Worm (Caenorhabditis elegans) whole organism, early embryonic: ENCODE measurements around the gene bcl-11.

Experiments
- B0310.2 ChIP-seq: sonication (generic microtip); optimal IDR thresholded peaks from 2 replicates; lab custom pipeline; 2016; ENCODE audit warnings: mild to moderate bottlenecking, missing genetic modification characterization, missing compliant biosample characterization
- F13C5.2 ChIP-seq: sonication (generic microtip); optimal IDR thresholded peaks from 2 replicates; lab custom pipeline; 2017; ENCODE audit warnings: mild to moderate bottlenecking, missing genetic modification characterization, inconsistent platforms, missing compliant biosample characterization
- ama-1 ChIP-seq: fragments of 150-350 bp; optimal IDR thresholded peaks from 2 replicates; lab custom pipeline; 2014
- ceh-13 ChIP-seq: fragments of 200-800 bp; sonication (Bioruptor generic); optimal IDR thresholded peaks from 2 replicates; lab custom pipeline; 2018; ENCODE audit warnings: mild to moderate bottlenecking, missing genetic modification characterization, missing compliant biosample characterization
- ceh-36 ChIP-seq: sonication (generic microtip); optimal IDR thresholded peaks from 2 replicates; lab custom pipeline; 2016; ENCODE audit warnings: missing genetic modification characterization, inconsistent platforms, missing compliant biosample characterization
- ets-7 ChIP-seq: sonication (generic microtip); optimal IDR thresholded peaks from 2 replicates; lab custom pipeline; 2016; ENCODE audit warnings: missing genotype, missing genetic modification characterization, missing compliant biosample characterization
- flt-1 ChIP-seq: fragments of 200-800 bp; sonication (Bioruptor generic); IDR thresholded peaks from 2 replicates; pipeline ENCODE4 v1.3.6; 2022; ENCODE audit warnings: missing genetic modification characterization, missing compliant biosample characterization
- hmbx-1 ChIP-seq: sonication (generic microtip); optimal IDR thresholded peaks from 2 replicates; lab custom pipeline; 2016; ENCODE audit warnings: mild to moderate bottlenecking, missing genetic modification characterization, missing compliant biosample characterization
- hmg-4 ChIP-seq: fragments of 200-800 bp; sonication (Bioruptor generic); optimal IDR thresholded peaks from 2 replicates; lab custom pipeline; 2018; ENCODE audit warnings: mild to moderate bottlenecking, missing genetic modification characterization, missing compliant biosample characterization
- sea-1 ChIP-seq: fragments of 200-800 bp; sonication (Bioruptor generic); conservative IDR thresholded peaks from 2 replicates; pipeline ENCODE4 v1.3.6; 2022; ENCODE audit warnings: missing genetic modification characterization, missing compliant biosample characterization
- tbx-11 ChIP-seq: fragments of 200-800 bp; sonication (Bioruptor generic); IDR thresholded peaks from 2 replicates; pipeline ENCODE4 v1.3.6; 2022; ENCODE audit warnings: missing genetic modification characterization, missing compliant biosample characterization
- tbx-37 ChIP-seq: fragments of 200-800 bp; sonication (Bioruptor generic); conservative IDR thresholded peaks from 2 replicates; pipeline ENCODE4 v1.3.6; 2022; ENCODE audit warnings: missing genetic modification reagents, missing genetic modification characterization, missing compliant biosample characterization
- tra-4 ChIP-seq: sonication (generic microtip); optimal IDR thresholded peaks from 2 replicates; lab custom pipeline; 2017; ENCODE audit warnings: missing genetic modification characterization, missing compliant biosample characterization

DNA sequence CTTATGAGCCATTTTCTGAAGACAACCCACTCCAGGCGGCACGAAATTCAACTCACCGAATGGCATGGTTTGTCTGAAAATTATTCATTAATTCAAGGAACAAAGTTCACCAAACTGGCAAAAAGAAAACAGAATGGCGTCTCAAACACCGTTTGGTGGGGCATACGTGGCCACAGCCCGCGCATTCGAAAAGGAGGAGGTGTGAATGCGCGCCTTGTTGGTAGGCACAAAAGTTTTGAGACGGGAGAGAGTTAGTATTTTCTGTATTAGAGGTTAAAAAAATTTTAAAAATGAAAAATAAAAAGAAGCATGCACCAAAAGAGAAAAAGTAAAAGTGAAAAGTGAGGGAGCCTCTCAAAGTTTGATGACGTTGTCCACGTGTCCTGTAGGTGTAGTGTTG, 43.9 kb upstream of the bcl-11 start:
- no peak for TF ChIP-seq ama-1 (lab: Kevin White, UChicago)
- TF ChIP-seq sea-1, result no peak
- no peak for TF ChIP-seq flt-1
- no peak for TF ChIP-seq ceh-36 (tag; lab: Kevin White, UChicago)
- TF ChIP-seq tbx-37, result no peak
- no peak for TF ChIP-seq ceh-13 (GFP tag; lab: Kevin White, UChicago)
- TF ChIP-seq B0310.2 (tag; lab: Kevin White, UChicago), result no peak
- TF ChIP-seq F13C5.2 (tag; lab: Kevin White, UChicago), result no peak
- no peak for TF ChIP-seq hmbx-1 (tag; lab: Kevin White, UChicago)
- no peak for TF ChIP-seq ets-7 (tag; lab: Kevin White, UChicago)
- no peak for TF ChIP-seq tbx-11
- no peak for TF ChIP-seq hmg-4 (GFP tag; lab: Kevin White, UChicago)
- TF ChIP-seq tra-4, result no peak
